Fruit fly (Drosophila melanogaster) whole organism, embryonic: ENCODE measurements around the gene CG31068.
A peak's percentile ranks its signal among the peaks of the same experiment; 100 is the strongest.

ENCODE experiments used
- CG10209 ChIP-seq: fragments of 200-800 bp; sonication (Bioruptor generic); optimal IDR thresholded peaks from 3 replicates; lab custom pipeline; 2017; ENCODE audit warnings: missing biosample characterization, mild to moderate bottlenecking, missing genetic modification characterization, missing genetic modification reagents
- CG10366 ChIP-seq: fragments of 200-800 bp; sonication (Bioruptor generic); IDR thresholded peaks from 2 replicates; pipeline ENCODE4 v1.3.6; 2022; ENCODE audit warnings: missing biosample characterization, missing genetic modification characterization
- CG10431 ChIP-seq: fragments of 200-800 bp; sonication (Bioruptor generic); optimal IDR thresholded peaks from 3 replicates; lab custom pipeline; 2018; ENCODE audit warnings: missing biosample characterization, mild to moderate bottlenecking, missing genetic modification characterization
- CG11504 ChIP-seq: fragments of 200-800 bp; sonication (Bioruptor generic); optimal IDR thresholded peaks from 3 replicates; lab custom pipeline; 2019; ENCODE audit warnings: missing biosample characterization, mild to moderate bottlenecking, missing genetic modification characterization, moderate library complexity
- CG12391 ChIP-seq: fragments of 200-800 bp; sonication (Bioruptor generic); optimal IDR thresholded peaks from 3 replicates; lab custom pipeline; 2018; ENCODE audit warnings: missing biosample characterization, mild to moderate bottlenecking, missing genetic modification characterization, moderate library complexity
- CG14441 ChIP-seq: fragments of 200-800 bp; sonication (Bioruptor generic); IDR thresholded peaks from 2 replicates; pipeline ENCODE4 v1.3.6; 2022; ENCODE audit warnings: missing biosample characterization, missing genetic modification characterization
- CG15269 ChIP-seq: fragments of 200-800 bp; sonication (Bioruptor generic); optimal IDR thresholded peaks from 2 replicates; lab custom pipeline; 2018; ENCODE audit warnings: missing biosample characterization, mild to moderate bottlenecking, missing genetic modification characterization, moderate library complexity
- CG15479 ChIP-seq: fragments of 200-800 bp; sonication (Bioruptor generic); optimal IDR thresholded peaks from 3 replicates; lab custom pipeline; 2019; ENCODE audit warnings: missing biosample characterization, mild to moderate bottlenecking, missing genetic modification characterization, moderate library complexity
- CG15514 ChIP-seq: fragments of 200-800 bp; sonication (Bioruptor generic); optimal IDR thresholded peaks from 3 replicates; lab custom pipeline; 2017; ENCODE audit warnings: missing biosample characterization, missing genetic modification characterization, mild to moderate bottlenecking, moderate library complexity, missing genetic modification reagents
- CG15696 ChIP-seq: fragments of 200-800 bp; sonication (Bioruptor generic); optimal IDR thresholded peaks from 2 replicates; lab custom pipeline; 2019; ENCODE audit warnings: missing biosample characterization, mild to moderate bottlenecking, missing genetic modification characterization, moderate library complexity
- CG1603 ChIP-seq: fragments of 200-800 bp; sonication (Bioruptor generic); optimal IDR thresholded peaks from 2 replicates; lab custom pipeline; 2019; ENCODE audit warnings: missing biosample characterization, mild to moderate bottlenecking, missing genetic modification characterization, moderate library complexity
- CG16815 ChIP-seq: fragments of 200-800 bp; sonication (Bioruptor generic); optimal IDR thresholded peaks from 3 replicates; lab custom pipeline; 2017; ENCODE audit warnings: missing biosample characterization, mild to moderate bottlenecking, missing genetic modification characterization
- CG1832 ChIP-seq: fragments of 200-800 bp; sonication (Bioruptor generic); optimal IDR thresholded peaks from 2 replicates; lab custom pipeline; 2017; ENCODE audit warnings: missing biosample characterization, mild to moderate bottlenecking, missing genetic modification characterization, inconsistent platforms
- CG2712 ChIP-seq: fragments of 200-800 bp; optimal IDR thresholded peaks from 3 replicates; lab custom pipeline; 2019; ENCODE audit warnings: missing biosample characterization, mild to moderate bottlenecking, missing genetic modification characterization, moderate library complexity
- CG32767 ChIP-seq: fragments of 200-800 bp; sonication (Bioruptor generic); IDR thresholded peaks from 2 replicates; pipeline ENCODE4 v1.3.6; 2022; ENCODE audit warnings: missing biosample characterization, missing genetic modification characterization
- CG4820 ChIP-seq: fragments of 200-800 bp; sonication (Bioruptor generic); optimal IDR thresholded peaks from 3 replicates; lab custom pipeline; 2016; ENCODE audit warnings: missing biosample characterization, missing genetic modification characterization
- CG7928 ChIP-seq: fragments of 200-800 bp; sonication (Bioruptor generic); optimal IDR thresholded peaks from 2 replicates; lab custom pipeline; 2017; ENCODE audit warnings: missing biosample characterization, mild to moderate bottlenecking, missing genetic modification characterization
- CG8478 ChIP-seq: fragments of >200 bp; optimal IDR thresholded peaks from 2 replicates; lab custom pipeline; 2018
- Camta ChIP-seq: fragments of 200-800 bp; sonication (Bioruptor generic); optimal IDR thresholded peaks from 2 replicates; lab custom pipeline; 2016; ENCODE audit warnings: missing biosample characterization, missing genetic modification characterization
- CoRest ChIP-seq: fragments of 200-800 bp; sonication (Bioruptor generic); optimal IDR thresholded peaks from 3 replicates; lab custom pipeline; 2018; ENCODE audit warnings: missing biosample characterization, mild to moderate bottlenecking, missing genetic modification characterization, moderate library complexity
- Dip3 ChIP-seq: fragments of 200-800 bp; sonication (Bioruptor generic); optimal IDR thresholded peaks from 3 replicates; lab custom pipeline; 2016; ENCODE audit warnings: missing biosample characterization, missing genetic modification characterization
- Dll ChIP-seq: fragments of 200-800 bp; sonication (Bioruptor generic); IDR thresholded peaks from 4 replicates; pipeline ENCODE4 v1.3.6; 2022; ENCODE audit warnings: missing biosample characterization, missing genetic modification characterization; ENCODE audit not compliant: partially characterized antibody
- Fer2 ChIP-seq: fragments of 200-800 bp; sonication (Bioruptor generic); optimal IDR thresholded peaks from 2 replicates; lab custom pipeline; 2018; ENCODE audit warnings: missing biosample characterization, mild to moderate bottlenecking, missing genetic modification characterization, moderate library complexity
- Gsc ChIP-seq: fragments of 200-800 bp; sonication (Bioruptor generic); IDR thresholded peaks from 2 replicates; pipeline ENCODE4 v1.3.6; 2022; ENCODE audit warnings: missing biosample characterization, missing genetic modification characterization
- HmgD ChIP-seq: fragments of 200-800 bp; sonication (Bioruptor generic); optimal IDR thresholded peaks from 3 replicates; lab custom pipeline; 2016; ENCODE audit warnings: missing biosample characterization, missing genetic modification characterization
- Hr39 ChIP-seq: fragments of >200 bp; optimal IDR thresholded peaks from 2 replicates; lab custom pipeline; 2017
- Meics ChIP-seq: fragments of 200-800 bp; sonication (Bioruptor generic); optimal IDR thresholded peaks from 2 replicates; lab custom pipeline; 2017; ENCODE audit warnings: missing biosample characterization, mild to moderate bottlenecking, missing genetic modification characterization
- PHDP ChIP-seq: fragments of 200-800 bp; sonication (Bioruptor generic); optimal IDR thresholded peaks from 3 replicates; lab custom pipeline; 2018; ENCODE audit warnings: missing biosample characterization, mild to moderate bottlenecking, missing genetic modification characterization, moderate library complexity
- Scr ChIP-seq: fragments of 200-800 bp; sonication (Bioruptor generic); IDR thresholded peaks from 2 replicates; pipeline ENCODE4 v1.3.6; 2022; ENCODE audit warnings: missing biosample characterization, missing genetic modification characterization; ENCODE audit not compliant: partially characterized antibody
- Stat92E ChIP-seq, 3 experiments: fragments of >200 bp in 2 of 3; fragments of 200-800 bp in 1 of 3; sonication (Bioruptor generic) in 1 of 3; optimal IDR thresholded peaks; 2 replicates each; lab custom pipeline; 2017 to 2019; ENCODE audit warnings: missing biosample characterization in 3 of 3, missing genetic modification characterization in 3 of 3, mild to moderate bottlenecking in 1 of 3, moderate library complexity in 1 of 3
- Taf1 ChIP-seq: fragments of 200-800 bp; sonication (Bioruptor generic); IDR thresholded peaks from 2 replicates; pipeline ENCODE4 v1.3.6; 2022; ENCODE audit warnings: missing biosample characterization, missing genetic modification characterization
- ab ChIP-seq: fragments of 200-800 bp; sonication (Bioruptor generic); optimal IDR thresholded peaks from 2 replicates; lab custom pipeline; 2016; ENCODE audit warnings: missing biosample characterization, missing genetic modification characterization
- amos ChIP-seq: fragments of 200-800 bp; sonication (Bioruptor generic); IDR thresholded peaks from 2 replicates; pipeline ENCODE4 v1.3.6; 2022; ENCODE audit warnings: missing biosample characterization, missing genetic modification characterization; ENCODE audit not compliant: partially characterized antibody
- ara ChIP-seq: fragments of 200-800 bp; sonication (Bioruptor generic); IDR thresholded peaks from 2 replicates; pipeline ENCODE4 v1.3.6; 2022; ENCODE audit warnings: missing biosample characterization, missing genetic modification characterization
- ase ChIP-seq: fragments of 200-800 bp; sonication (Bioruptor generic); IDR thresholded peaks from 3 replicates; pipeline ENCODE4 v1.3.6; 2022; ENCODE audit warnings: missing biosample characterization, missing genetic modification characterization
- bbx ChIP-seq: fragments of 200-800 bp; sonication (Bioruptor generic); IDR thresholded peaks from 2 replicates; pipeline ENCODE4 v1.3.6; 2022; ENCODE audit warnings: missing biosample characterization, missing genetic modification characterization; ENCODE audit not compliant: partially characterized antibody
- bcd ChIP-seq: fragments of 200-800 bp; sonication (Bioruptor generic); optimal IDR thresholded peaks from 2 replicates; lab custom pipeline; 2017; ENCODE audit warnings: missing biosample characterization, mild to moderate bottlenecking, missing genetic modification characterization
- dpn ChIP-seq, 2 experiments: fragments of 200-800 bp; sonication (Bioruptor generic); optimal IDR thresholded peaks; 3 replicates each; lab custom pipeline; 2016; ENCODE audit warnings: missing biosample characterization in 2 of 2, missing genetic modification characterization in 2 of 2
- esg ChIP-seq: fragments of 200-800 bp; sonication (Bioruptor generic); conservative IDR thresholded peaks from 2 replicates; pipeline ENCODE4 v1.3.6; 2022; ENCODE audit warnings: missing biosample characterization, missing genetic modification characterization
- ewg ChIP-seq: fragments of 200-800 bp; sonication (Bioruptor generic); optimal IDR thresholded peaks from 3 replicates; lab custom pipeline; 2017; ENCODE audit warnings: mild to moderate bottlenecking, missing biosample characterization, missing genetic modification reagents, missing genetic modification characterization
- her ChIP-seq: fragments of 200-800 bp; sonication (Bioruptor generic); optimal IDR thresholded peaks from 2 replicates; lab custom pipeline; 2016; ENCODE audit warnings: missing biosample characterization, missing genetic modification characterization
- jing ChIP-seq: fragments of 200-800 bp; sonication (Bioruptor generic); optimal IDR thresholded peaks from 2 replicates; lab custom pipeline; 2018; ENCODE audit warnings: missing biosample characterization, mild to moderate bottlenecking, missing genetic modification characterization
- jumu ChIP-seq: fragments of 200-800 bp; sonication (Bioruptor generic); optimal IDR thresholded peaks from 3 replicates; lab custom pipeline; 2016; ENCODE audit warnings: missing biosample characterization, missing genetic modification characterization
- lab ChIP-seq: fragments of 200-800 bp; sonication (Bioruptor generic); optimal IDR thresholded peaks from 3 replicates; lab custom pipeline; 2017; ENCODE audit warnings: missing biosample characterization, missing genetic modification characterization, mild to moderate bottlenecking, moderate library complexity, missing genetic modification reagents
- lbe ChIP-seq: fragments of 200-800 bp; sonication (Bioruptor generic); optimal IDR thresholded peaks from 2 replicates; lab custom pipeline; 2016; ENCODE audit warnings: missing biosample characterization, mild to moderate bottlenecking, missing genetic modification characterization
- pum ChIP-seq: fragments of 200-800 bp; sonication (Bioruptor generic); optimal IDR thresholded peaks from 2 replicates; lab custom pipeline; 2016; ENCODE audit warnings: missing biosample characterization, missing genetic modification characterization
- shn ChIP-seq: fragments of 200-800 bp; sonication (Bioruptor generic); optimal IDR thresholded peaks from 3 replicates; lab custom pipeline; 2016; ENCODE audit warnings: missing biosample characterization, missing genetic modification characterization
- slp2 ChIP-seq: fragments of 200-800 bp; sonication (Bioruptor generic); optimal IDR thresholded peaks from 2 replicates; lab custom pipeline; 2016; ENCODE audit warnings: missing biosample characterization, missing genetic modification characterization
- tna ChIP-seq: fragments of 200-800 bp; sonication (Bioruptor generic); IDR thresholded peaks from 2 replicates; pipeline ENCODE4 v1.3.6; 2022; ENCODE audit warnings: missing biosample characterization, missing genetic modification characterization; ENCODE audit not compliant: partially characterized antibody
- trem ChIP-seq: fragments of 200-800 bp; optimal IDR thresholded peaks from 3 replicates; lab custom pipeline; 2019; ENCODE audit warnings: missing biosample characterization, mild to moderate bottlenecking, missing genetic modification characterization, moderate library complexity
- trh ChIP-seq: fragments of 200-800 bp; sonication (Bioruptor generic); optimal IDR thresholded peaks from 2 replicates; lab custom pipeline; 2016; ENCODE audit warnings: missing biosample characterization, missing genetic modification characterization
- wor ChIP-seq: fragments of 200-800 bp; sonication (Bioruptor generic); IDR thresholded peaks from 2 replicates; pipeline ENCODE4 v1.3.6; 2022; ENCODE audit warnings: missing biosample characterization, missing genetic modification characterization

CG31068 gene

dm6 chr3R:27282286-27282685, 48.8 kb downstream of the CG31068 start, which contains the start of gene mrt (continued):
- TF ChIP-seq Meics (peak; percentile 79), CG4820 (GFP tag; lab: Kevin White, UChicago) (peak; percentile 14), Hr39 (lab: Kevin White, UChicago) (no peak), Dll (GFP tag; lab: Robert Waterston, UW) (no peak), Scr (GFP tag; lab: Robert Waterston, UW) (no peak), PHDP (tag; lab: Kevin White, UChicago) (peak; percentile 54), ab (GFP tag; lab: Kevin White, UChicago) (peak; percentile 33), jumu (GFP tag; lab: Kevin White, UChicago) (peak; percentile 18), Camta (GFP tag; lab: Kevin White, UChicago) (peak; percentile 31), CoRest (peak; percentile 60), CG12391 (peak; percentile 64), CG8478 (lab: Kevin White, UChicago) (no peak), trh (GFP tag; lab: Kevin White, UChicago) (no peak), CG2712 (peak; percentile 53), lab (GFP tag; lab: Kevin White, UChicago) (peak; percentile 68), esg (GFP tag; lab: Robert Waterston, UW) (peak; percentile 38), slp2 (GFP tag; lab: Kevin White, UChicago) (peak; percentile 19), Dip3 (GFP tag; lab: Kevin White, UChicago) (peak; percentile 77), amos (GFP tag; lab: Robert Waterston, UW) (peak; percentile 10; the same call in 1 of the 2 replicates), CG32767 (GFP tag; lab: Robert Waterston, UW) (no peak; the same call in 1 of the 2 replicates), HmgD (no peak), Fer2 (tag; lab: Kevin White, UChicago) (peak; percentile 54), lbe (no peak), jing (no peak), wor (GFP tag; lab: Robert Waterston, UW) (no peak), CG1603 (tag; lab: Kevin White, UChicago) (peak; percentile 31), bbx (no peak)

dm6 chr3R:27283645-27284044, 50.1 kb downstream of the CG31068 start, which contains the start of gene CG3368:
CG3368 (plus strand) TSS chr3R:27283780.
- TF ChIP-seq CG14441 (GFP tag; lab: Robert Waterston, UW) (no peak), CG15696 (tag; lab: Kevin White, UChicago) (no peak), CG15479 (GFP tag; lab: Kevin White, UChicago) (no peak), ara (GFP tag; lab: Robert Waterston, UW) (no peak), ewg (no peak), tna (peak; percentile 63; the same call in 1 of the 2 replicates), trem (tag; lab: Kevin White, UChicago) (peak; percentile 24), CG15269 (tag; lab: Kevin White, UChicago) (no peak), dpn (GFP tag; optimal IDR thresholded peaks at IDR 0.05; lab: Kevin White, UChicago) (no peak), CG10366 (GFP tag; lab: Robert Waterston, UW) (no peak), pum (GFP tag; lab: Kevin White, UChicago) (no peak), CG15514 (GFP tag; lab: Kevin White, UChicago) (peak; percentile 49), her (GFP tag; lab: Kevin White, UChicago) (no peak), Gsc (no peak), Taf1 (GFP tag; lab: Robert Waterston, UW) (no peak), CG1832 (GFP tag; lab: Kevin White, UChicago) (no peak), CG10209 (GFP tag; lab: Kevin White, UChicago) (no peak), CG11504 (peak; percentile 12), CG12391 (no peak), CG10431 (GFP tag; lab: Kevin White, UChicago) (no peak), bcd (GFP tag; lab: Kevin White, UChicago) (no peak), CG7928 (GFP tag; lab: Kevin White, UChicago) (peak; percentile 93), ase (GFP tag; lab: Robert Waterston, UW) (no peak), Stat92E (GFP tag; optimal IDR thresholded peaks at IDR 0.05; lab: Kevin White, UChicago) (no peak), CG16815 (GFP tag; lab: Kevin White, UChicago) (no peak), shn (no peak)
